Worm (Caenorhabditis elegans) whole organism, L2 larva: Measurements from ENCODE around the gene F26G5.1.

Source experiments
- C34F6.9 ChIP-seq: fragments of 150-350 bp; optimal IDR thresholded peaks from 2 replicates; lab custom pipeline; 2014; ENCODE audit warnings: missing biosample characterization, missing genetic modification characterization
- F13H6.1 ChIP-seq: sonication (generic microtip); optimal IDR thresholded peaks from 2 replicates; lab custom pipeline; 2016; ENCODE audit warnings: missing genetic modification characterization, missing compliant biosample characterization
- R02D3.7 ChIP-seq: fragments of 150-350 bp; optimal IDR thresholded peaks from 2 replicates; lab custom pipeline; 2014; ENCODE audit warnings: missing biosample characterization, missing genetic modification characterization
- Y55F3AM.14 ChIP-seq: fragments of 200-800 bp; sonication (Bioruptor generic); optimal IDR thresholded peaks from 2 replicates; lab custom pipeline; 2018; ENCODE audit warnings: mild to moderate bottlenecking, missing genetic modification characterization, missing compliant biosample characterization
- ZK546.5 ChIP-seq: sonication (generic microtip); optimal IDR thresholded peaks from 2 replicates; lab custom pipeline; 2017; ENCODE audit warnings: missing biosample characterization, missing genetic modification characterization
- alr-1 ChIP-seq: fragments of 150-350 bp; optimal IDR thresholded peaks from 2 replicates; lab custom pipeline; 2014; ENCODE audit warnings: missing biosample characterization, missing genetic modification characterization
- ama-1 ChIP-seq: fragments of 150-350 bp; optimal IDR thresholded peaks from 2 replicates; lab custom pipeline; 2018; ENCODE audit warnings: inconsistent platforms
- blmp-1 ChIP-seq: sonication (generic microtip); optimal IDR thresholded peaks from 2 replicates; lab custom pipeline; 2017; ENCODE audit warnings: missing genetic modification characterization, mild to moderate bottlenecking, missing compliant biosample characterization, antibody characterized with exemption, moderate library complexity; ENCODE audit not compliant: insufficient read depth
- ceh-16 ChIP-seq: fragments of 150-350 bp; optimal IDR thresholded peaks from 2 replicates; lab custom pipeline; 2014; ENCODE audit warnings: missing biosample characterization, missing genetic modification characterization
- ceh-82 ChIP-seq: fragments of 150-350 bp; optimal IDR thresholded peaks from 2 replicates; lab custom pipeline; 2014; ENCODE audit warnings: missing biosample characterization, missing genetic modification characterization
- crh-2 ChIP-seq: sonication (generic microtip); optimal IDR thresholded peaks from 2 replicates; lab custom pipeline; 2017; ENCODE audit warnings: missing biosample characterization, missing genetic modification characterization
- dmd-4 ChIP-seq: sonication (generic microtip); optimal IDR thresholded peaks from 2 replicates; lab custom pipeline; 2017; ENCODE audit warnings: missing biosample characterization, missing genetic modification characterization
- egl-27 ChIP-seq: sonication (generic microtip); optimal IDR thresholded peaks from 3 replicates; lab custom pipeline; 2017; ENCODE audit warnings: missing biosample characterization, missing genetic modification reagents, missing genetic modification characterization
- elt-1 ChIP-seq: fragments of 150-350 bp; optimal IDR thresholded peaks from 2 replicates; lab custom pipeline; 2014; ENCODE audit warnings: missing biosample characterization, missing genetic modification characterization
- fos-1 ChIP-seq: fragments of 150-350 bp; optimal IDR thresholded peaks from 2 replicates; lab custom pipeline; 2014; ENCODE audit warnings: missing biosample characterization, missing genetic modification characterization
- lin-11 ChIP-seq: fragments of 150-350 bp; sonication (generic microtip); optimal IDR thresholded peaks from 2 replicates; lab custom pipeline; 2014; ENCODE audit warnings: missing biosample characterization, missing genetic modification characterization, inconsistent platforms, mixed read lengths
- lin-39 ChIP-seq: fragments of 150-350 bp; optimal IDR thresholded peaks from 2 replicates; lab custom pipeline; 2014; ENCODE audit warnings: missing biosample characterization, missing genetic modification reagents, missing genetic modification characterization
- lsy-2 ChIP-seq, 2 experiments: fragments of 150-350 bp in 1 of 2; sonication (generic microtip) in 1 of 2; optimal IDR thresholded peaks; 2 replicates each; lab custom pipeline; 2014 to 2017; ENCODE audit warnings: missing biosample characterization in 2 of 2, missing genetic modification characterization in 2 of 2
- mab-5 ChIP-seq: fragments of 150-350 bp; optimal IDR thresholded peaks from 2 replicates; lab custom pipeline; 2014; ENCODE audit warnings: missing biosample characterization, missing genetic modification characterization
- mbf-1 ChIP-seq: sonication (generic microtip); optimal IDR thresholded peaks from 2 replicates; lab custom pipeline; 2017; ENCODE audit warnings: missing biosample characterization, missing genetic modification characterization
- mdl-1 ChIP-seq, 2 experiments: fragments of 150-350 bp in 1 of 2; sonication (generic microtip) in 1 of 2; optimal IDR thresholded peaks; 2 replicates each; lab custom pipeline; 2017; ENCODE audit warnings: missing biosample characterization in 2 of 2, missing genetic modification characterization in 2 of 2
- nhr-10 ChIP-seq: sonication (generic microtip); optimal IDR thresholded peaks from 2 replicates; lab custom pipeline; 2017; ENCODE audit warnings: missing biosample characterization, missing genetic modification characterization
- nhr-11 ChIP-seq: fragments of 150-350 bp; optimal IDR thresholded peaks from 2 replicates; lab custom pipeline; 2014; ENCODE audit warnings: missing biosample characterization, missing genetic modification characterization
- nhr-12 ChIP-seq: fragments of 150-350 bp; optimal IDR thresholded peaks from 2 replicates; lab custom pipeline; 2014; ENCODE audit warnings: missing biosample characterization, missing genetic modification characterization
- nhr-129 ChIP-seq: fragments of 150-350 bp; optimal IDR thresholded peaks from 2 replicates; lab custom pipeline; 2014; ENCODE audit warnings: missing biosample characterization, missing genetic modification characterization
- nhr-21 ChIP-seq: fragments of 150-350 bp; optimal IDR thresholded peaks from 2 replicates; lab custom pipeline; 2014; ENCODE audit warnings: missing biosample characterization, missing genetic modification characterization
- nhr-25 ChIP-seq: fragments of 150-350 bp; sonication (generic microtip); optimal IDR thresholded peaks from 3 replicates; lab custom pipeline; 2014; ENCODE audit warnings: missing biosample characterization, missing genetic modification characterization
- nhr-6 ChIP-seq: fragments of 150-350 bp; optimal IDR thresholded peaks from 2 replicates; lab custom pipeline; 2014; ENCODE audit warnings: missing biosample characterization, missing genetic modification characterization
- nhr-77 ChIP-seq: fragments of 150-350 bp; optimal IDR thresholded peaks from 2 replicates; lab custom pipeline; 2014; ENCODE audit warnings: missing biosample characterization, missing genetic modification characterization
- peb-1 ChIP-seq: fragments of 150-350 bp; optimal IDR thresholded peaks from 2 replicates; lab custom pipeline; 2014; ENCODE audit warnings: missing biosample characterization, missing genetic modification characterization
- sem-4 ChIP-seq: fragments of 150-350 bp; optimal IDR thresholded peaks from 2 replicates; lab custom pipeline; 2014; ENCODE audit warnings: missing biosample characterization, missing genetic modification reagents, missing genetic modification characterization
- skn-1 ChIP-seq: sonication (generic microtip); optimal IDR thresholded peaks from 2 replicates; lab custom pipeline; 2017; ENCODE audit warnings: missing biosample characterization, missing genetic modification characterization
- sma-9 ChIP-seq, 2 experiments: fragments of 150-350 bp in 1 of 2; sonication (generic microtip) in 1 of 2; optimal IDR thresholded peaks; 2 replicates each; lab custom pipeline; 2014 to 2016; ENCODE audit warnings: missing genetic modification characterization in 2 of 2, mild to moderate bottlenecking in 1 of 2, missing biosample characterization in 1 of 2, missing compliant biosample characterization in 1 of 2, missing genetic modification reagents in 1 of 2, moderate library complexity in 1 of 2
- snpc-4 ChIP-seq: fragments of 150-350 bp; optimal IDR thresholded peaks from 2 replicates; lab custom pipeline; 2014; ENCODE audit warnings: missing biosample characterization, missing genetic modification characterization
- unc-39 ChIP-seq: fragments of 150-350 bp; optimal IDR thresholded peaks from 2 replicates; lab custom pipeline; 2014; ENCODE audit warnings: missing biosample characterization, missing genetic modification characterization
- unc-55 ChIP-seq: fragments of 150-350 bp; sonication (generic microtip); optimal IDR thresholded peaks from 3 replicates; lab custom pipeline; 2014; ENCODE audit warnings: missing biosample characterization, missing genetic modification reagents, missing genetic modification characterization
- ztf-1 ChIP-seq: fragments of 200-800 bp; sonication (Bioruptor generic); conservative IDR thresholded peaks from 2 replicates; pipeline ENCODE4 v1.3.6; 2022; ENCODE audit warnings: missing genetic modification characterization, missing compliant biosample characterization
- ztf-11 ChIP-seq: sonication (generic microtip); optimal IDR thresholded peaks from 2 replicates; lab custom pipeline; 2017; ENCODE audit warnings: missing biosample characterization, missing genetic modification characterization
- ztf-4 ChIP-seq: fragments of 150-350 bp; optimal IDR thresholded peaks from 2 replicates; lab custom pipeline; 2014; ENCODE audit warnings: missing biosample characterization, missing genetic modification characterization

F26G5.1 gene

DNA sequence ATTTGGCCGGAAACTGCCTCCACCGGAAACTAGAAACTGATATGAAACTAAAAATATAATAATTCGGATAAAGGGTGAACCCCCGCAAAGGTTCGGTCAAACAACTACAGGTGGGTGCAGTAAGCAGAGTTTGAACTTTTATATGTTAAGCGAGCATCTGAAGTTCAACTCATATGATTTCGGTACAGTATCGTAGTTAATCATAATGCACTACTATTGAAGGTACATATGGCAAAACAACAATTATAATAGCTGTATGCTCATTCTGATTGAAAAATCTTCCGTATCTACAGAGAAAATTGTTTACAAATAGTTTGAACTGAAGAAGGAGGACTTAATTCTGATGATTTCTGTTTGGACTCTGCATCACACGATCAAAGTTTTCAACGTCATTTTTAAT, 42.0 kb upstream of the F26G5.1 start:
- no peak for TF ChIP-seq nhr-21 (tag; lab: Kevin White, UChicago)
- no peak for TF ChIP-seq nhr-10 (tag; lab: Kevin White, UChicago)
- TF ChIP-seq egl-27 (tag; lab: Kevin White, UChicago): no peak
- no peak for TF ChIP-seq unc-39 (tag; lab: Kevin White, UChicago)
- no peak for TF ChIP-seq lin-39 (tag; lab: Kevin White, UChicago)
- no peak for TF ChIP-seq lin-11 (tag; lab: Kevin White, UChicago)
- no peak for TF ChIP-seq C34F6.9
- TF ChIP-seq ztf-1: no peak
- TF ChIP-seq nhr-11: no peak
- TF ChIP-seq F13H6.1: no peak
- no peak for TF ChIP-seq ceh-16
- TF ChIP-seq dmd-4: no peak
- no peak for TF ChIP-seq mab-5
- no peak for TF ChIP-seq lsy-2 (tag; optimal IDR thresholded peaks at IDR 0.05; lab: Kevin White, UChicago)
- TF ChIP-seq peb-1 (tag; lab: Kevin White, UChicago): no peak

DNA sequence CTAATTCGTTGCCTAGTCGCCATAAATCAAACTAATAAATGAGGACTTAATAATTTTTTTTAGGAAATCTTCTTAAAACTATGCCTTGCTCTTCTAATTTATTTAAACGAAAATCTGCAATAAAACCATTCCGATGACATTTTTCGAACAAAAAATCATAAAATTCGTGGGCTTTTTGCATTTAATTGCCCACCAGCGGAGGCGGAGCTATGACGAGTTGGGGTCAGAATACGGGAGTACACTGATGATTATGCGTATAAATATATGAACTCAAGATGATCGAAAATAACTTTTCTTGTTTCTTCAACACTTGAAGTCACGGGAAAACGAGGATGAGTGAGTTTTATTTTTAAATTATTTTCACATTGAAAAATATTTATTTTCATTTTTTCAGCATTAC, 40.9 kb upstream of the F26G5.1 start, which contains the start of gene catp-2:
TSS of gene catp-2 (plus strand) at position 301 of the 400 bp plus-strand sequence.
- TF ChIP-seq alr-1 (tag; lab: Kevin White, UChicago) (no peak), elt-1 (no peak), F13H6.1 (no peak), nhr-12 (tag; lab: Kevin White, UChicago) (no peak), mab-5 (no peak), mbf-1 (tag; lab: Kevin White, UChicago) (no peak), egl-27 (tag; lab: Kevin White, UChicago) (no peak), ztf-1 (no peak), unc-55 (GFP tag; lab: Kevin White, UChicago) (no peak), snpc-4 (tag; lab: Kevin White, UChicago) (no peak), lsy-2 (tag; optimal IDR thresholded peaks at IDR 0.05; lab: Kevin White, UChicago) (no peak), blmp-1 (tag; lab: Kevin White, UChicago) (no peak), C34F6.9 (no peak), nhr-129 (tag; lab: Kevin White, UChicago) (no peak), unc-39 (tag; lab: Kevin White, UChicago) (no peak), R02D3.7 (no peak), skn-1 (tag; lab: Kevin White, UChicago) (no peak)

DNA sequence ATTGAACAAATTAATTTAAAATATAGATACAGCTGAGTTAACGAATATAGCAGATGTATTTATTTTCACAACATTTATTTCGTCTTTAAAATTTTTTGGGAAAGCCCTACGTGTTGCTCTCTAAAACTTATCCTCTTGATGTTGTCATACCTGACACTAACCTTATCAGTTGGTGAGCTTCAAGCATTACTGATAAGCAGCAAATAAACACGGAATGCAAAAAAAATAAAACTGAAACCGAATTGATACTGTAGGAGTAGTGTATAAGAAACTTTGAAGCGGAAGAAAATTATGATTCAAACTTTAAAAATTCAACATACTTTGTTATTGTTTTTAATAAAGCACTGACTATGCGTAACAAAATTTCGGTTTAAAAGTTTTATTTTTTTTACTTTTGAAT, 40.2 kb upstream of the F26G5.1 start:
- peak; percentile 30 for TF ChIP-seq fos-1 (tag; lab: Kevin White, UChicago)
- no peak for TF ChIP-seq crh-2 (tag; lab: Kevin White, UChicago)
- TF ChIP-seq, all 48 proteins: peak for 1

DNA sequence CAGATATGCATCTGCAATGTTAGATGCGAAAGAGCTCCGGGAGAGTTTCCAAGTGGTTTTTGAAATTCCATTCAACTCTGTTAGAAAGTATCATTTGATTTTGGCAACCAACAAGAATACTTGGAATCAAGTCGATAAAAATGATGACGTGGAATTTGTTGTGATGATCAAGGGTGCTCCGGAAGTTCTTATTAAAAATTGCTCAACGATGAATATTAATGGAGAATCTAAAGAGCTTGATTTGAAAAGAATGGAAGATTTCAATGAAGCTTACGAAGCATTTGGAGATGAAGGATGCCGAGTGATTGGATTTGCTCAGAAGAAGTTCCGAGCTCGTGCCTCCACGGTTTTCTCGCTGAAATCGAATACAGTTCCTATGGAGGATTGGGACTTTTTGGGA, 37.9 kb upstream of the F26G5.1 start:
- no peak for TF ChIP-seq lin-11 (tag; lab: Kevin White, UChicago)
- no peak for TF ChIP-seq egl-27 (tag; lab: Kevin White, UChicago)
- no peak for TF ChIP-seq nhr-21 (tag; lab: Kevin White, UChicago)
- TF ChIP-seq Y55F3AM.14 (GFP tag; lab: Kevin White, UChicago): no peak
- no peak for TF ChIP-seq ztf-4 (tag; lab: Kevin White, UChicago)
- TF ChIP-seq ztf-1: no peak
- TF ChIP-seq nhr-77 (tag; lab: Kevin White, UChicago): no peak
- TF ChIP-seq unc-55 (GFP tag; lab: Kevin White, UChicago): no peak
- TF ChIP-seq ceh-82 (tag; lab: Kevin White, UChicago): no peak
- no peak for TF ChIP-seq mdl-1 (tag; optimal IDR thresholded peaks at IDR 0.05; lab: Kevin White, UChicago)
- no peak for TF ChIP-seq lin-39 (tag; lab: Kevin White, UChicago)
- no peak for TF ChIP-seq C34F6.9
- TF ChIP-seq fos-1 (tag; lab: Kevin White, UChicago): no peak
- no peak for TF ChIP-seq mbf-1 (tag; lab: Kevin White, UChicago)
- TF ChIP-seq blmp-1 (tag; lab: Kevin White, UChicago): no peak
- TF ChIP-seq nhr-6 (tag; lab: Kevin White, UChicago): no peak
- no peak for TF ChIP-seq nhr-25
- TF ChIP-seq ZK546.5 (tag; lab: Kevin White, UChicago): no peak
- no peak for TF ChIP-seq ama-1
- no peak for TF ChIP-seq R02D3.7

DNA sequence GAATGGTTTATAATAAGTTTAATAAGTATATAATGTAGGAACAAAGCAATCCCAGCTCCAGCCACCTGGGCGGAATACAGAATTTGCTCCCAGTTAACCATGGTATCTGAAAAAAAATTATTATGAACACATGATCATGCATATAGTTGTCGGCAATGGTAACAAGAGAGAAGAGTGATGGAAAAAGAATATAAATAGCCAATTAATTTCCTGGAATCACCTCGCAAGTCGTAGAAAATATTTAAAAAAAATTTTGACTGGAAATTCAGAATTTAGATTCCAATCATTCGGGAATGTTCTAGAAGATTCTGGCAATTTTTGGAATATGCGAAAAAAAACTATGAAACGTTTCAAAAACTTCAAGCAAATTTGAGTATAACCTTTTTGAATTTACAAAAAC, 31.1 kb upstream of the F26G5.1 start, which contains the start of gene str-211:
TSS of gene str-211 (minus strand) at position 101 of the 400 bp plus-strand sequence.
- TF ChIP-seq nhr-11 (no peak), nhr-12 (tag; lab: Kevin White, UChicago) (no peak), nhr-10 (tag; lab: Kevin White, UChicago) (no peak), crh-2 (tag; lab: Kevin White, UChicago) (no peak), nhr-25 (no peak), sem-4 (tag; lab: Kevin White, UChicago) (no peak), dmd-4 (no peak), ama-1 (no peak), lin-39 (tag; lab: Kevin White, UChicago) (no peak), unc-39 (tag; lab: Kevin White, UChicago) (no peak), lin-11 (tag; lab: Kevin White, UChicago) (no peak), ztf-11 (tag; lab: Kevin White, UChicago) (no peak), ztf-1 (no peak), unc-55 (GFP tag; lab: Kevin White, UChicago) (no peak), blmp-1 (tag; lab: Kevin White, UChicago) (no peak), R02D3.7 (no peak), C34F6.9 (no peak), sma-9 (GFP tag; optimal IDR thresholded peaks at IDR 0.05; lab: Kevin White, UChicago) (no peak), sma-9 (tag; optimal IDR thresholded peaks at IDR 0.05; lab: Kevin White, UChicago) (no peak)
- TF ChIP-seq, all 48 proteins: peak for 0
